Worm (Caenorhabditis elegans) whole organism, early embryonic: ENCODE measurements around the gene rbr-2.

Source experiments
- B0310.2 ChIP-seq: sonication (generic microtip); optimal IDR thresholded peaks from 2 replicates; lab custom pipeline; 2016; ENCODE audit warnings: mild to moderate bottlenecking, missing genetic modification characterization, missing compliant biosample characterization
- F13C5.2 ChIP-seq: sonication (generic microtip); optimal IDR thresholded peaks from 2 replicates; lab custom pipeline; 2017; ENCODE audit warnings: mild to moderate bottlenecking, missing genetic modification characterization, inconsistent platforms, missing compliant biosample characterization
- aly-1 ChIP-seq: sonication (generic microtip); optimal IDR thresholded peaks from 2 replicates; lab custom pipeline; 2016; ENCODE audit warnings: missing genetic modification characterization, missing compliant biosample characterization
- ama-1 ChIP-seq: fragments of 150-350 bp; optimal IDR thresholded peaks from 2 replicates; lab custom pipeline; 2014
- ceh-13 ChIP-seq: fragments of 200-800 bp; sonication (Bioruptor generic); optimal IDR thresholded peaks from 2 replicates; lab custom pipeline; 2018; ENCODE audit warnings: mild to moderate bottlenecking, missing genetic modification characterization, missing compliant biosample characterization
- ceh-36 ChIP-seq: sonication (generic microtip); optimal IDR thresholded peaks from 2 replicates; lab custom pipeline; 2016; ENCODE audit warnings: missing genetic modification characterization, inconsistent platforms, missing compliant biosample characterization
- ets-7 ChIP-seq: sonication (generic microtip); optimal IDR thresholded peaks from 2 replicates; lab custom pipeline; 2016; ENCODE audit warnings: missing genotype, missing genetic modification characterization, missing compliant biosample characterization
- flt-1 ChIP-seq: fragments of 200-800 bp; sonication (Bioruptor generic); IDR thresholded peaks from 2 replicates; pipeline ENCODE4 v1.3.6; 2022; ENCODE audit warnings: missing genetic modification characterization, missing compliant biosample characterization
- hmbx-1 ChIP-seq: sonication (generic microtip); optimal IDR thresholded peaks from 2 replicates; lab custom pipeline; 2016; ENCODE audit warnings: mild to moderate bottlenecking, missing genetic modification characterization, missing compliant biosample characterization
- hmg-4 ChIP-seq: fragments of 200-800 bp; sonication (Bioruptor generic); optimal IDR thresholded peaks from 2 replicates; lab custom pipeline; 2018; ENCODE audit warnings: mild to moderate bottlenecking, missing genetic modification characterization, missing compliant biosample characterization
- hnd-1 ChIP-seq: sonication (generic microtip); optimal IDR thresholded peaks from 2 replicates; lab custom pipeline; 2016; ENCODE audit warnings: missing genetic modification characterization, missing compliant biosample characterization
- pes-1 ChIP-seq: fragments of 200-800 bp; sonication (Bioruptor generic); IDR thresholded peaks from 2 replicates; pipeline ENCODE4 v1.3.6; 2022; ENCODE audit warnings: missing genetic modification reagents, missing genetic modification characterization, missing compliant biosample characterization
- scrt-1 ChIP-seq: fragments of 200-800 bp; sonication (Bioruptor generic); IDR thresholded peaks from 2 replicates; pipeline ENCODE4 v1.3.6; 2022; ENCODE audit warnings: missing genetic modification characterization, missing compliant biosample characterization
- sea-1 ChIP-seq: fragments of 200-800 bp; sonication (Bioruptor generic); conservative IDR thresholded peaks from 2 replicates; pipeline ENCODE4 v1.3.6; 2022; ENCODE audit warnings: missing genetic modification characterization, missing compliant biosample characterization
- tbx-11 ChIP-seq: fragments of 200-800 bp; sonication (Bioruptor generic); IDR thresholded peaks from 2 replicates; pipeline ENCODE4 v1.3.6; 2022; ENCODE audit warnings: missing genetic modification characterization, missing compliant biosample characterization
- tra-4 ChIP-seq: sonication (generic microtip); optimal IDR thresholded peaks from 2 replicates; lab custom pipeline; 2017; ENCODE audit warnings: missing genetic modification characterization, missing compliant biosample characterization

rbr-2 gene

ce11 chrIV:10902476-10902875, 17.4 kb upstream of the rbr-2 start:
- no peak for TF ChIP-seq ceh-13 (GFP tag; lab: Kevin White, UChicago)
- no peak for TF ChIP-seq hmbx-1 (tag; lab: Kevin White, UChicago)
- no peak for TF ChIP-seq pes-1 (GFP tag; lab: Robert Waterston, UW)
- TF ChIP-seq tbx-11 (GFP tag; lab: Robert Waterston, UW), result no peak
- TF ChIP-seq hnd-1 (tag; lab: Kevin White, UChicago), result no peak
- TF ChIP-seq flt-1 (GFP tag; lab: Robert Waterston, UW), result no peak

DNA sequence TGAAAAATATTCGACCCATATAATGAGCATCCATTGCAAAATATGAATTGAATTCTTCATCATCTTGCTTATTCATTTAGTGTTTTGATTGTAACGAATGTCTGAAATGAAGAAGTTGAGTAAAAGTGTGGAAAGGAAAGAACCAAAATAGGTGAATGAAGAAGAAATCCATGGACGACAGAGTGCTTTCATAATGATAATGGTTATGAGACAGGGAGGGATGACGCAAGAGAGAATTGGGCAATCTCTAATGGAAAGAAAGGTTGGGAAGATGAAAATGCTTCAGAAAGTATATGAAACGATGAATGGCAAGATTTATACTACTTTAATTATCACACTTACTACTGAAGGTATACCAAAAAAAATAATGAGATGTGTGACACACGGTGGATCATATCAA, 15.6 kb upstream of the rbr-2 start, which contains the start of gene ZK596.3:
TSS of gene ZK596.3 (minus strand) at position 101 of the 400 bp plus-strand sequence.
- TF ChIP-seq tbx-11 (GFP tag; lab: Robert Waterston, UW) (no peak), flt-1 (GFP tag; lab: Robert Waterston, UW) (no peak), ceh-13 (GFP tag; lab: Kevin White, UChicago) (no peak), F13C5.2 (tag; lab: Kevin White, UChicago) (no peak), hnd-1 (tag; lab: Kevin White, UChicago) (no peak), hmg-4 (GFP tag; lab: Kevin White, UChicago) (no peak), sea-1 (GFP tag; lab: Robert Waterston, UW) (no peak), tra-4 (no peak), scrt-1 (GFP tag; lab: Robert Waterston, UW) (no peak), aly-1 (tag; lab: Kevin White, UChicago) (no peak)

- no peak for TF ChIP-seq ceh-13 (GFP tag; lab: Kevin White, UChicago)
- no peak for TF ChIP-seq B0310.2 (tag; lab: Kevin White, UChicago)
- no peak for TF ChIP-seq ceh-36 (tag; lab: Kevin White, UChicago)
- TF ChIP-seq tra-4, result no peak
- no peak for TF ChIP-seq pes-1 (GFP tag; lab: Robert Waterston, UW)
- TF ChIP-seq ama-1 (lab: Kevin White, UChicago), result no peak
- TF ChIP-seq hmg-4 (GFP tag; lab: Kevin White, UChicago), result no peak
- no peak for TF ChIP-seq aly-1 (tag; lab: Kevin White, UChicago)
- TF ChIP-seq scrt-1 (GFP tag; lab: Robert Waterston, UW), result no peak
- no peak for TF ChIP-seq ets-7 (tag; lab: Kevin White, UChicago)
- no peak for TF ChIP-seq hmbx-1 (tag; lab: Kevin White, UChicago)
- TF ChIP-seq sea-1 (GFP tag; lab: Robert Waterston, UW), result no peak
- no peak for TF ChIP-seq hnd-1 (tag; lab: Kevin White, UChicago)
- no peak for TF ChIP-seq F13C5.2 (tag; lab: Kevin White, UChicago)
These were observed 10.7 kb upstream of the rbr-2 start, which contains the start of gene ZK596.2 for ce11 chrIV:10909206-10909605. ZK596.2 (minus strand) TSS chrIV:10909306.

DNA sequence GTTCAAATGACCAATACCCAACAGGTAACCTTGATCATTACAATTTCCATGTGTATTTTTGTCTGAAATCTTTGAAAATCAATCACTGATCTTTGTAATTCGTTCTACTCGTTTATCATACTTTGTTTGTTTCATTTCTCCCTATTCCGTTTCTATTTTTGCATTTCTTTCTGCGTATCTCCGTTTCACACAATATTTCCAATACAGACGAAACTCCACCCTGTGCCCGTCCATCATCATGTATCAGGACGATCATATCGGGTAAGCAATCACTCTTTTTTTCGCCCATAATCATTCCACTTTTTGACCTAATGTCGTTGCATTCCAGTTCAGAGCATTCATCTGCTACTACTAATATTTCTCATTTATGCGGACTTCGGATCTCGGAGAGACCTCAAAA, 10.2 kb upstream of the rbr-2 start, which contains the start of gene pyk-2:
TSS of gene pyk-2 (plus strand) at position 206 of the 400 bp plus-strand sequence.
- TF ChIP-seq ama-1 (lab: Kevin White, UChicago) (no peak), F13C5.2 (tag; lab: Kevin White, UChicago) (no peak), pes-1 (GFP tag; lab: Robert Waterston, UW) (no peak), tbx-11 (GFP tag; lab: Robert Waterston, UW) (no peak), scrt-1 (GFP tag; lab: Robert Waterston, UW) (no peak), hmbx-1 (tag; lab: Kevin White, UChicago) (no peak)

DNA sequence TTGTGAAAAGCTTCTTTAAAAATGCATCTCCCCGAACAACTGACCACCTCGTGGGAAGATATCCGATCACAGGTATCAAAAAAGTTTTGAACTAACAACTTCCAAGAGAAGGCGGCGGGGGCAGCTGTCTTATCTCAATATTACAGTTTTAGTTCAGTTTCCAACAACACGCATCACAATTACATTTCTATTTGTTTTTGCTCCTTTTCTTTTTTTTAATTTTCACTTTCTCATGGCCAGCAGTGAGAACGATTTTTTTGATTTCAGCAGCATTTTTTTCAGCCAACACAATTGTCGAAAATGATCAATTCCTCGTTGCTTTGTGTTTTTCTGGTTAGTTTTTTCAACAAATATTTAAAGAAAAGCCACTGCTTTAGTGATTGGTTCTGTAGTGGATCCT, 6.8 kb upstream of the rbr-2 start, which contains the start of gene ZK593.2:
TSS of gene ZK593.2 (plus strand) at position 301 of the 400 bp plus-strand sequence.
- TF ChIP-seq pes-1 (GFP tag; lab: Robert Waterston, UW), result no peak
- no peak for TF ChIP-seq ceh-13 (GFP tag; lab: Kevin White, UChicago)
- TF ChIP-seq hnd-1 (tag; lab: Kevin White, UChicago), result no peak
- TF ChIP-seq ama-1 (lab: Kevin White, UChicago), result no peak
- no peak for TF ChIP-seq B0310.2 (tag; lab: Kevin White, UChicago)
- TF ChIP-seq hmg-4 (GFP tag; lab: Kevin White, UChicago), result no peak
- no peak for TF ChIP-seq sea-1 (GFP tag; lab: Robert Waterston, UW)
- TF ChIP-seq F13C5.2 (tag; lab: Kevin White, UChicago), result no peak

ce11 chrIV:10915388-10915787, 4.5 kb upstream of the rbr-2 start, which contains the start of gene ZK593.3:
ZK593.3 (plus strand) TSS chrIV:10915688.
- no peak for TF ChIP-seq scrt-1 (GFP tag; lab: Robert Waterston, UW)
- TF ChIP-seq tra-4, result no peak
- TF ChIP-seq B0310.2 (tag; lab: Kevin White, UChicago), result no peak
- TF ChIP-seq tbx-11 (GFP tag; lab: Robert Waterston, UW), result no peak
- TF ChIP-seq flt-1 (GFP tag; lab: Robert Waterston, UW), result no peak
- TF ChIP-seq aly-1 (tag; lab: Kevin White, UChicago), result no peak
- TF ChIP-seq ama-1 (lab: Kevin White, UChicago), result no peak
- no peak for TF ChIP-seq ceh-13 (GFP tag; lab: Kevin White, UChicago)
- TF ChIP-seq sea-1 (GFP tag; lab: Robert Waterston, UW), result no peak
- no peak for TF ChIP-seq F13C5.2 (tag; lab: Kevin White, UChicago)
- no peak for TF ChIP-seq ets-7 (tag; lab: Kevin White, UChicago)

DNA sequence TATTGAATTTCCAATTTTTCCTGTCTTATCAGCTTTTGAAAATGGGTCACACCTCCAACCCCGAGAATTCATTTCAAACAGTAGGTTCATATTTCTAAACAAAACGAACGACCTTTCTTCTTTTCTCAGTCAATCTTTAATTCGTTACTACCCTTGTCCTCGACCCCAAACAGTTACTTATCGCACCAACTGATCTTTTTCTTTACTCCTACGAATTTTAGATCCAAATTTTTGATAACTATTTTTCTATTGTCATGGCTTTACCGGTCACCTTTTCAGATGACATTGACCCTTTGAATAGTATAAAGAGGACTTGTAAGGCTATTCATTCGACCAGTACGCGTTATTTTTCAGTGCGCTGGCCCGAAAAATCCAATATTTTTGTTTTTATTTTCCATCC, 3.7 kb upstream of the rbr-2 start:
- TF ChIP-seq aly-1 (tag; lab: Kevin White, UChicago), result no peak

DNA sequence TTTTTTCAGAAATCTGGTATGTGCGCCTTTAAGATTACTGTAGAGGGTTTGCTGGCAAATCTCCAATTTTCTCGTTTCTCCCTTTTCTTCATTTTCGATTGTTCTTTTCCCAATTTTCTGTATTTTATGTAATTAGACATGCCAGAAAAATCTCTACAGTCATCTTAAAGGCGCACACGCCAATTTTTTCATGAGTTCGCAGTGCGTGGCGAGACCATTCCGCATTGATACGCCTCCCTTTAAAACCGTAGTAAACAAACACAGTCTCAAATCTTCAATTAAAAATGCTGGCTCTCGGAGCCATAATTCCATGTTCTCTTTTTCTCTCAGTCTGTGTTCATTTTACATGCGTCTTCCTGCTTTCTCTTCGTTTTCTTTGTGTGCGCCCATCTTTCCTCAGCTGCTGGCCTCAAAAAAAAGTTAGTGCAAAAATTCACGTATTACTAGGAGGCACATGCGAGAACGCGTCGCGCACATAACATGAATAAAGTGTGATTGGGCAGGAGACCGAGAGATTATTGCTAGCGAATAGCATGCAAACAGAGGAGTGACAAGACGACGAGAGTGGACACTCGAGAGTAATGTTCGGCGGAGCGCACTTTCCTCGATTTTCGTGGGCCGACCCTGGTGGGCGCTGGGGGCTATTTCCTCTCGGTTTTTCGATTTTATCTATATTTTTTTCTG, 851 bp upstream of the rbr-2 start:
- TF ChIP-seq F13C5.2 (tag; lab: Kevin White, UChicago) (peak; percentile 51), hmg-4 (GFP tag; lab: Kevin White, UChicago) (peak; percentile 13), tbx-11 (GFP tag; lab: Robert Waterston, UW) (no peak), scrt-1 (GFP tag; lab: Robert Waterston, UW) (no peak), ets-7 (tag; lab: Kevin White, UChicago) (no peak)
